Worm (Caenorhabditis elegans): ENCODE measurements around the gene mstr-2.
A peak's percentile ranks its signal among the peaks of the same experiment; 100 is the strongest.

Gene mstr-2

DNA sequence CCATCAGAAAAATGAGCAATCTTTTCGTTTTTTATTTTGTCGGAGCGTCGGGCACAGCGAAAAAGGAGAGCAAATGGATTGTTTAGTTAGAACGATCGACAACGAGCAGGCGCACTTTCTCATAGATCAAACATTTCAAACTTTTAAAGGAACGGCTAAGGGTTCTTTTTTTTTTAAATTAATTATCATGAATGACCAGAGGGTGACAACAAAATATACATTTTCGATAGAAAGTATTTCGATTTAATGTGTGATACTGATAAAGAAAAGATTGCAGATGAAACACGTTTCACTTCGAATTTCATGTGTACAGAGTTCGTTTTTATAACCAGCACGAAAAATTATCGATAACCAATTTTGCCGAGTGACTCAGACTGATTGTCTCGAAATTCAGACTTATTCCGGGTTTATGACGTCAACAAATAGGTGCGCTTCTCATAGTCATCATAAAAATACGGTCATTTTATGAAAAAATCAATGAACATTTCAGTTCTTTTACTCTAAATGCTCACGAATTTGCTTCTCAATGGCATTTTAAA, 37.7 kb downstream of the mstr-2 start:
- TF ChIP-seq crh-2 (tag; optimal IDR thresholded peaks at IDR 0.05) (peak; percentile 28), blmp-1 (tag; optimal IDR thresholded peaks at IDR 0.05; ENCODE audit: insufficient read depth) (no peak), fos-1 (tag; optimal IDR thresholded peaks at IDR 0.05) (peak; percentile 89), sma-9 (GFP tag; optimal IDR thresholded peaks at IDR 0.05) (peak; percentile 42), sma-9 (tag; optimal IDR thresholded peaks at IDR 0.05) (no peak)

ce11 chrIII:4508064-4508905, 39.4 kb downstream of the mstr-2 start, which contains the start of the genes cct-5 and F25F2.1:
Gene cct-5, minus strand, starts transcription at chrIII:4508114.
Gene F25F2.1, plus strand, starts transcription at chrIII:4508855.
- no peak for TF ChIP-seq nhr-25 (tag; optimal IDR thresholded peaks at IDR 0.05)
- no peak for TF ChIP-seq lin-11 (tag; optimal IDR thresholded peaks at IDR 0.05)
- no peak for TF ChIP-seq aly-2 (tag; optimal IDR thresholded peaks at IDR 0.05)
- TF ChIP-seq sem-4 (tag; optimal IDR thresholded peaks at IDR 0.05) = no peak
- no peak for TF ChIP-seq R02D3.7 (tag; optimal IDR thresholded peaks at IDR 0.05)
- TF ChIP-seq lsy-2 (tag; optimal IDR thresholded peaks at IDR 0.05) = peak; percentile 61 to 95
- TF ChIP-seq ztf-4 (tag; optimal IDR thresholded peaks at IDR 0.05) = no peak
- peak; percentile 19 for TF ChIP-seq F13H6.1 (tag; optimal IDR thresholded peaks at IDR 0.05)
- no peak for TF ChIP-seq ztf-1 (GFP tag; conservative IDR thresholded peaks at IDR 0.05)
- TF ChIP-seq ztf-11 (tag; optimal IDR thresholded peaks at IDR 0.05) = no peak
- TF ChIP-seq nhr-129 (tag; optimal IDR thresholded peaks at IDR 0.05) = peak; percentile 57
- TF ChIP-seq fos-1 (tag; optimal IDR thresholded peaks at IDR 0.05) = peak; percentile 23
- no peak for TF ChIP-seq nhr-11 (tag; optimal IDR thresholded peaks at IDR 0.05)
- TF ChIP-seq nhr-77 (tag; optimal IDR thresholded peaks at IDR 0.05) = no peak
- TF ChIP-seq mab-5 (tag; optimal IDR thresholded peaks at IDR 0.05) = no peak
- TF ChIP-seq blmp-1 (tag; optimal IDR thresholded peaks at IDR 0.05; ENCODE audit: insufficient read depth) = no peak
- TF ChIP-seq nhr-237 (tag; optimal IDR thresholded peaks at IDR 0.05) = no peak
- TF ChIP-seq nhr-6 (tag; optimal IDR thresholded peaks at IDR 0.05) = no peak
- TF ChIP-seq lin-39 (tag; optimal IDR thresholded peaks at IDR 0.05) = no peak
- peak; percentile 36 for TF ChIP-seq sma-3 (GFP tag; optimal IDR thresholded peaks at IDR 0.05)
- TF ChIP-seq alr-1 (tag; optimal IDR thresholded peaks at IDR 0.05) = no peak
- no peak for TF ChIP-seq ceh-16 (tag; optimal IDR thresholded peaks at IDR 0.05)
- TF ChIP-seq nhr-10 (tag; optimal IDR thresholded peaks at IDR 0.05) = no peak
- TF ChIP-seq lin-13 (GFP tag; optimal IDR thresholded peaks at IDR 0.05) = peak; percentile 51
- no peak for TF ChIP-seq mdl-1 (tag; optimal IDR thresholded peaks at IDR 0.05)
- no peak for TF ChIP-seq unc-62 (GFP tag; optimal IDR thresholded peaks at IDR 0.05)
- no peak for TF ChIP-seq ZK546.5 (tag; optimal IDR thresholded peaks at IDR 0.05)
- TF ChIP-seq crh-2 (tag; optimal IDR thresholded peaks at IDR 0.05) = peak; percentile 71
- peak; percentile 23 for TF ChIP-seq snpc-4 (tag; optimal IDR thresholded peaks at IDR 0.05)
- no peak for TF ChIP-seq nhr-21 (tag; optimal IDR thresholded peaks at IDR 0.05)
- peak; percentile 76 for TF ChIP-seq C34F6.9 (tag; optimal IDR thresholded peaks at IDR 0.05)
- no peak for TF ChIP-seq unc-39 (tag; optimal IDR thresholded peaks at IDR 0.05)
- peak; percentile 76 for TF ChIP-seq gmeb-1 (tag; optimal IDR thresholded peaks at IDR 0.05)
- TF ChIP-seq unc-55 (GFP tag; optimal IDR thresholded peaks at IDR 0.05) = peak; percentile 76
- no peak for TF ChIP-seq nhr-12 (tag; optimal IDR thresholded peaks at IDR 0.05)
- TF ChIP-seq skn-1 (tag; optimal IDR thresholded peaks at IDR 0.05) = no peak
- peak; percentile 49 for TF ChIP-seq sma-9 (GFP tag; optimal IDR thresholded peaks at IDR 0.05)
- TF ChIP-seq sma-9 (tag; optimal IDR thresholded peaks at IDR 0.05) = no peak
- no peak for TF ChIP-seq dmd-4 (tag; optimal IDR thresholded peaks at IDR 0.05)
- peak; percentile 37 for TF ChIP-seq ama-1 (optimal IDR thresholded peaks at IDR 0.05)

DNA sequence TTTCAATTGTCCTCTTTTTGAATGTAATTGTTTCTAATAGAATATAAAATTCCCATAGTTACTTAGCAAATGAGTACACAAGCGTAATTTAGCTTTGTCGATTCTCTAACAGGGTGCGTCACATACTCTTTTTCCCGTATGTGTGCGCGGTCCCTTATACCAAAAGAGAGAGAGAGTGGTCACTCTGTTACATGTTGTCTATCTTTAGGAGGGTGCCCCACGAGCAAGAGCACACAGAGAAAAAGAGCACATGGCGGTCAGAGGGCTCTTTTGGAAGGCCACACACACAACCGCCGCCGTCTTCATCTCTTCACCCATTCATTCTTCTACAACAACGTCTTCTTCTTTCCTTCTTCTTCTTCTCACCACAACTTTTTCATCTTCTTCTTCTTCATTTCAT, 45.0 kb downstream of the mstr-2 start:
- TF ChIP-seq alr-1 (tag; optimal IDR thresholded peaks at IDR 0.05) (no peak), ama-1 (optimal IDR thresholded peaks at IDR 0.05) (no peak), C34F6.9 (tag; optimal IDR thresholded peaks at IDR 0.05) (peak; percentile 33), mdl-1 (tag; optimal IDR thresholded peaks at IDR 0.05) (peak in 1 of 2 experiments; percentile 4), unc-55 (GFP tag; optimal IDR thresholded peaks at IDR 0.05) (peak; percentile 31), F13H6.1 (tag; optimal IDR thresholded peaks at IDR 0.05) (peak; percentile 71), nhr-129 (tag; optimal IDR thresholded peaks at IDR 0.05) (peak; percentile 48), nhr-10 (tag; optimal IDR thresholded peaks at IDR 0.05) (no peak), lsy-2 (tag; optimal IDR thresholded peaks at IDR 0.05) (peak in 1 of 2 experiments; percentile 18)

Measured in whole organism, L2 larva.